Worm (Caenorhabditis elegans): ENCODE data around the gene C16C10.9.

The C16C10.9 gene

DNA sequence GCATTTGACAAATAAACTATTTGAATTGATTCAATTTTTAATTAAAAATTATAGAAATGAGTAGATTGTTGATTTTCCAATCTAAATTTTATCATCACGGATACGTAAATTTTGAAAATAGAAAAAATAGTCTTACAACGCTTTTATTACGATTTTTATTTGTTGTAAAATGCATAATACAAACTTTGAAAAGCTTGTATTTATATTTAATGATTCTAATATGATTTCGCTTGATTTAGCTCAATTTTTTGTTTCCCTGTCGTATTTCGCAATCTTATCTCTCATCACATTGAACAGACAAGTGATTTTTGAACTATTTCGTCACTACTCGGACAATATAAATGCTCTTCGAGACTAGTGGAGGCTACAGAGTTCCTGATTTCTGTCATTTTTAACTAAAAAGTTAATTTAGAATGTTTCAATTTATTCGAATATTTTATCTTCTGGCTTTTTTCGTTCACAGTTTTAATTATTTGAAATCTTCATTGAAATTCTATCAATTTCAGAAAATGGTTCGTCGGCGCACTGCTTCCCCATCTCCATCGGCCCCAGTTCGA is 5.6 kb downstream of the C16C10.9 start, which contains the start of the genes wht-3 and har-1:
wht-3 (minus strand) TSS at position 51 of the 557 bp plus-strand sequence.
har-1 (plus strand) TSS at position 507 of the 557 bp plus-strand sequence.
- TF ChIP-seq ceh-30 (tag; optimal IDR thresholded peaks at IDR 0.05), result no peak
- no peak for TF ChIP-seq T23F11.4 (GFP tag; optimal IDR thresholded peaks at IDR 0.05)
- no peak for TF ChIP-seq odd-2 (tag; optimal IDR thresholded peaks at IDR 0.05)
- TF ChIP-seq ztf-16 (tag; optimal IDR thresholded peaks at IDR 0.05), result no peak
- no peak for TF ChIP-seq pat-9 (tag; optimal IDR thresholded peaks at IDR 0.05)
- no peak for TF ChIP-seq ceh-24 (tag; optimal IDR thresholded peaks at IDR 0.05)
- TF ChIP-seq pax-1 (tag; optimal IDR thresholded peaks at IDR 0.05), result no peak
- TF ChIP-seq elt-4 (tag; optimal IDR thresholded peaks at IDR 0.05), result no peak
- no peak for TF ChIP-seq hlh-6 (tag; optimal IDR thresholded peaks at IDR 0.05)
- no peak for TF ChIP-seq Y22D7AL.16 (tag; optimal IDR thresholded peaks at IDR 0.05)
- no peak for TF ChIP-seq hlh-13 (GFP tag; optimal IDR thresholded peaks at IDR 0.05)
- no peak for TF ChIP-seq dmd-4 (tag; optimal IDR thresholded peaks at IDR 0.05; ENCODE audit: borderline replicate concordance)
- TF ChIP-seq K09A11.1 (tag; optimal IDR thresholded peaks at IDR 0.05; ENCODE audit: insufficient read depth), result no peak
- TF ChIP-seq madf-2 (tag; optimal IDR thresholded peaks at IDR 0.05), result no peak
- no peak for TF ChIP-seq dve-1 (tag; optimal IDR thresholded peaks at IDR 0.05)
- TF ChIP-seq ceh-45 (GFP tag; IDR thresholded peaks at IDR 0.05), result no peak
- no peak for TF ChIP-seq rnt-1 (tag; optimal IDR thresholded peaks at IDR 0.05)

ce11 chrIII:4150919-4151318 is 6.3 kb downstream of the C16C10.9 start:
- TF ChIP-seq fkh-6 (tag; optimal IDR thresholded peaks at IDR 0.05) (no peak), ceh-2 (tag; optimal IDR thresholded peaks at IDR 0.05) (no peak), ztf-16 (tag; optimal IDR thresholded peaks at IDR 0.05) (no peak), pha-2 (tag; optimal IDR thresholded peaks at IDR 0.05) (no peak), K09A11.1 (tag; optimal IDR thresholded peaks at IDR 0.05; ENCODE audit: insufficient read depth) (no peak), ceh-9 (tag; optimal IDR thresholded peaks at IDR 0.05) (no peak), zip-5 (tag; optimal IDR thresholded peaks at IDR 0.05) (no peak), Y22D7AL.16 (tag; optimal IDR thresholded peaks at IDR 0.05) (no peak), hlh-6 (tag; optimal IDR thresholded peaks at IDR 0.05) (no peak), nhr-11 (tag; optimal IDR thresholded peaks at IDR 0.05) (no peak), tbx-7 (tag; optimal IDR thresholded peaks at IDR 0.05) (no peak), elt-2 (tag; optimal IDR thresholded peaks at IDR 0.05) (peak; percentile 36), ceh-14 (tag; optimal IDR thresholded peaks at IDR 0.05) (no peak), pax-1 (tag; optimal IDR thresholded peaks at IDR 0.05) (no peak), C38D4.7 (GFP tag; optimal IDR thresholded peaks at IDR 0.05) (no peak), che-1 (tag; optimal IDR thresholded peaks at IDR 0.05) (no peak), hlh-13 (GFP tag; optimal IDR thresholded peaks at IDR 0.05) (no peak), ama-1 (optimal IDR thresholded peaks at IDR 0.05) (no peak), T23F11.4 (GFP tag; optimal IDR thresholded peaks at IDR 0.05) (no peak), ceh-31 (tag; optimal IDR thresholded peaks at IDR 0.05) (peak; percentile 15), pha-4 (tag; optimal IDR thresholded peaks at IDR 0.05) (no peak), ceh-18 (tag; optimal IDR thresholded peaks at IDR 0.05) (peak; percentile 15), nhr-232 (tag; optimal IDR thresholded peaks at IDR 0.05) (no peak), K02D7.2 (tag; optimal IDR thresholded peaks at IDR 0.05) (no peak), tbx-2 (tag; optimal IDR thresholded peaks at IDR 0.05) (peak; percentile 5), unc-55 (GFP tag; optimal IDR thresholded peaks at IDR 0.05) (peak; percentile 74), unc-86 (tag; optimal IDR thresholded peaks at IDR 0.05) (peak; percentile 23), madf-2 (tag; optimal IDR thresholded peaks at IDR 0.05) (no peak), rnt-1 (tag; optimal IDR thresholded peaks at IDR 0.05) (no peak), hlh-30 (tag; optimal IDR thresholded peaks at IDR 0.05; ENCODE audit: insufficient read depth) (peak; percentile 1), ceh-24 (tag; optimal IDR thresholded peaks at IDR 0.05) (no peak), pat-9 (tag; optimal IDR thresholded peaks at IDR 0.05) (no peak), unc-42 (tag; optimal IDR thresholded peaks at IDR 0.05) (no peak), sdc-2 (tag; optimal IDR thresholded peaks at IDR 0.05) (no peak), lin-11 (tag; optimal IDR thresholded peaks at IDR 0.05) (no peak), mec-3 (tag; optimal IDR thresholded peaks at IDR 0.05; ENCODE audit: borderline replicate concordance) (no peak), nfya-1 (tag; optimal IDR thresholded peaks at IDR 0.05) (peak; percentile 81), gmeb-2 (tag; optimal IDR thresholded peaks at IDR 0.05) (no peak), unc-3 (GFP tag; conservative IDR thresholded peaks at IDR 0.05) (no peak), unc-3 (tag; optimal IDR thresholded peaks at IDR 0.05) (no peak), hlh-8 (tag; optimal IDR thresholded peaks at IDR 0.05) (no peak), ceh-30 (tag; optimal IDR thresholded peaks at IDR 0.05) (peak; percentile 62), pag-3 (tag; optimal IDR thresholded peaks at IDR 0.05; ENCODE audit: borderline replicate concordance) (no peak), ets-4 (tag; optimal IDR thresholded peaks at IDR 0.05) (no peak)
